Worm (Caenorhabditis elegans) whole organism, L3 larva: ENCODE data around the gene F46C3.2.

Experiments
- R02D3.7 ChIP-seq: fragments of 150-350 bp; optimal IDR thresholded peaks from 2 replicates; lab custom pipeline; 2014; ENCODE audit warnings: missing biosample characterization, missing genetic modification characterization
- ZK546.5 ChIP-seq: sonication (generic microtip); optimal IDR thresholded peaks from 2 replicates; lab custom pipeline; 2017; ENCODE audit warnings: missing biosample characterization, missing genetic modification characterization
- ceh-16 ChIP-seq: sonication (generic microtip); optimal IDR thresholded peaks from 2 replicates; lab custom pipeline; 2017; ENCODE audit warnings: missing biosample characterization, missing genetic modification characterization
- ceh-28 ChIP-seq: fragments of 150-350 bp; optimal IDR thresholded peaks from 2 replicates; lab custom pipeline; 2014; ENCODE audit warnings: missing biosample characterization, missing genetic modification reagents, missing genetic modification characterization
- daf-12 ChIP-seq: fragments of 150-350 bp; optimal IDR thresholded peaks from 2 replicates; lab custom pipeline; 2014; ENCODE audit warnings: missing biosample characterization, missing genetic modification reagents, missing genetic modification characterization
- egl-27 ChIP-seq: sonication (generic microtip); optimal IDR thresholded peaks from 4 replicates; lab custom pipeline; 2017; ENCODE audit warnings: missing biosample characterization, missing genetic modification reagents, missing genetic modification characterization
- egl-5 ChIP-seq: fragments of 150-350 bp; optimal IDR thresholded peaks from 2 replicates; lab custom pipeline; 2017; ENCODE audit warnings: missing biosample characterization, missing genetic modification reagents, missing genetic modification characterization, inconsistent platforms
- elt-1 ChIP-seq: fragments of 150-350 bp; optimal IDR thresholded peaks from 2 replicates; lab custom pipeline; 2014; ENCODE audit warnings: missing biosample characterization, missing genetic modification characterization
- elt-2 ChIP-seq: sonication (generic microtip); optimal IDR thresholded peaks from 2 replicates; lab custom pipeline; 2016; ENCODE audit warnings: missing genetic modification reagents, mild to moderate bottlenecking, missing genetic modification characterization, missing compliant biosample characterization
- elt-3 ChIP-seq, 3 experiments: fragments of 150-350 bp in 1 of 3; sonication (generic microtip) in 2 of 3; optimal IDR thresholded peaks; 2 replicates in 2 of 3; 4 replicates in 1 of 3; lab custom pipeline; 2014 to 2017; ENCODE audit warnings: missing biosample characterization in 3 of 3, missing genetic modification characterization in 3 of 3
- eor-1 ChIP-seq, 2 experiments: fragments of 150-350 bp; optimal IDR thresholded peaks; 2 replicates each; lab custom pipeline; 2014 to 2018; ENCODE audit warnings: missing biosample characterization in 2 of 2, missing genetic modification characterization in 2 of 2
- fos-1 ChIP-seq: fragments of 150-350 bp; optimal IDR thresholded peaks from 2 replicates; lab custom pipeline; 2014; ENCODE audit warnings: missing biosample characterization, missing genetic modification characterization
- hmg-11 ChIP-seq: sonication (generic microtip); optimal IDR thresholded peaks from 2 replicates; lab custom pipeline; 2016; ENCODE audit warnings: missing genetic modification characterization, missing compliant biosample characterization
- jun-1 ChIP-seq: fragments of 150-350 bp; optimal IDR thresholded peaks from 2 replicates; lab custom pipeline; 2014; ENCODE audit warnings: missing biosample characterization, missing genetic modification reagents, missing genetic modification characterization
- lin-15B ChIP-seq: fragments of 150-350 bp; optimal IDR thresholded peaks from 2 replicates; lab custom pipeline; 2014; ENCODE audit warnings: missing biosample characterization, missing genetic modification characterization
- lin-39 ChIP-seq: fragments of 150-350 bp; optimal IDR thresholded peaks from 2 replicates; lab custom pipeline; 2018; ENCODE audit warnings: missing biosample characterization, missing genetic modification reagents, missing genetic modification characterization
- lsy-12 ChIP-seq: sonication (generic microtip); optimal IDR thresholded peaks from 2 replicates; lab custom pipeline; 2016; ENCODE audit warnings: mild to moderate bottlenecking, missing genetic modification characterization, missing compliant biosample characterization
- mdl-1 ChIP-seq: fragments of 150-350 bp; optimal IDR thresholded peaks from 2 replicates; lab custom pipeline; 2014; ENCODE audit warnings: missing biosample characterization, missing genetic modification characterization
- nfya-1 ChIP-seq: sonication (generic microtip); optimal IDR thresholded peaks from 2 replicates; lab custom pipeline; 2017; ENCODE audit warnings: missing genetic modification characterization, mild to moderate bottlenecking, missing compliant biosample characterization, antibody characterized with exemption, moderate library complexity; ENCODE audit not compliant: insufficient read depth
- nhr-11 ChIP-seq: fragments of 150-350 bp; optimal IDR thresholded peaks from 2 replicates; lab custom pipeline; 2014; ENCODE audit warnings: missing biosample characterization, missing genetic modification characterization
- nhr-12 ChIP-seq: fragments of 150-350 bp; optimal IDR thresholded peaks from 2 replicates; lab custom pipeline; 2014; ENCODE audit warnings: missing biosample characterization, missing genetic modification characterization
- nhr-23 ChIP-seq: fragments of 150-350 bp; optimal IDR thresholded peaks from 2 replicates; lab custom pipeline; 2014; ENCODE audit warnings: missing biosample characterization, missing genetic modification reagents, missing genetic modification characterization
- nhr-237 ChIP-seq: fragments of 150-350 bp; optimal IDR thresholded peaks from 2 replicates; lab custom pipeline; 2014; ENCODE audit warnings: missing biosample characterization, missing genetic modification characterization
- nhr-25 ChIP-seq: sonication (generic microtip); optimal IDR thresholded peaks from 2 replicates; lab custom pipeline; 2017; ENCODE audit warnings: missing biosample characterization, missing genetic modification characterization
- nhr-43 ChIP-seq: sonication (generic microtip); optimal IDR thresholded peaks from 2 replicates; lab custom pipeline; 2016; ENCODE audit warnings: mild to moderate bottlenecking, missing genetic modification characterization, missing compliant biosample characterization; ENCODE audit not compliant: poor library complexity, severe bottlenecking
- nhr-67 ChIP-seq: fragments of 150-350 bp; optimal IDR thresholded peaks from 2 replicates; lab custom pipeline; 2014; ENCODE audit warnings: missing biosample characterization, missing genetic modification characterization
- nhr-76 ChIP-seq: fragments of 150-350 bp; sonication (generic microtip); optimal IDR thresholded peaks from 5 replicates; lab custom pipeline; 2014; ENCODE audit warnings: missing biosample characterization, missing genetic modification characterization
- nhr-77 ChIP-seq: fragments of 150-350 bp; optimal IDR thresholded peaks from 2 replicates; lab custom pipeline; 2014; ENCODE audit warnings: missing biosample characterization, missing genetic modification characterization
- pha-4 ChIP-seq: fragments of 150-350 bp; optimal IDR thresholded peaks from 2 replicates; lab custom pipeline; 2014; ENCODE audit warnings: missing biosample characterization, missing genetic modification reagents, missing genetic modification characterization
- pqm-1 ChIP-seq: fragments of 150-350 bp; optimal IDR thresholded peaks from 2 replicates; lab custom pipeline; 2017; ENCODE audit warnings: missing biosample characterization, missing genetic modification characterization, inconsistent platforms
- sea-2 ChIP-seq: fragments of 150-350 bp; sonication (generic microtip); optimal IDR thresholded peaks from 4 replicates; lab custom pipeline; 2014; ENCODE audit warnings: missing biosample characterization, missing genetic modification reagents, missing genetic modification characterization
- skn-1 ChIP-seq: fragments of 150-350 bp; optimal IDR thresholded peaks from 2 replicates; lab custom pipeline; 2014; ENCODE audit warnings: missing biosample characterization, missing genetic modification characterization
- unc-39 ChIP-seq: sonication (generic microtip); optimal IDR thresholded peaks from 4 replicates; lab custom pipeline; 2017; ENCODE audit warnings: missing biosample characterization, missing genetic modification characterization
- unc-62 ChIP-seq: fragments of 150-350 bp; sonication (generic microtip); optimal IDR thresholded peaks from 4 replicates; lab custom pipeline; 2014; ENCODE audit warnings: missing biosample characterization, missing genetic modification reagents, missing genetic modification characterization
- ztf-4 ChIP-seq: fragments of 150-350 bp; optimal IDR thresholded peaks from 2 replicates; lab custom pipeline; 2014; ENCODE audit warnings: missing biosample characterization, missing genetic modification characterization

F46C3.2 gene

ce11 chrX:11419988-11420387 is 1.4 kb upstream of the F46C3.2 start, which contains the start of gene F46C3.6:
Gene F46C3.6 (minus strand): TSS chrX:11420074.
- peak; percentile 72 for TF ChIP-seq nhr-25 (tag; lab: Kevin White, UChicago)
- TF ChIP-seq daf-12 (tag; lab: Kevin White, UChicago): no peak
- peak; percentile 4 for TF ChIP-seq nhr-23 (tag; lab: Kevin White, UChicago)

- peak; percentile 83 for TF ChIP-seq jun-1
- no peak for TF ChIP-seq lin-15B
- TF ChIP-seq ceh-28: no peak
- peak; percentile 11 for TF ChIP-seq pqm-1 (tag; lab: Kevin White, UChicago)
- TF ChIP-seq ZK546.5 (tag; lab: Kevin White, UChicago): no peak
- no peak for TF ChIP-seq lin-39
- TF ChIP-seq egl-27 (tag; lab: Kevin White, UChicago): no peak
- TF ChIP-seq unc-39: no peak
- TF ChIP-seq unc-62 (GFP tag; lab: Kevin White, UChicago): no peak
- no peak for TF ChIP-seq nhr-76
- no peak for TF ChIP-seq nhr-237
- TF ChIP-seq elt-2 (tag; lab: Kevin White, UChicago): peak; percentile 72
- TF ChIP-seq nfya-1 (tag; lab: Kevin White, UChicago): peak; percentile 14
- TF ChIP-seq R02D3.7 (tag; lab: Kevin White, UChicago): no peak
- TF ChIP-seq pha-4 (tag; lab: Kevin White, UChicago): peak; percentile 75
- TF ChIP-seq ceh-16 (tag; lab: Kevin White, UChicago): no peak
- TF ChIP-seq nhr-43 (tag; lab: Kevin White, UChicago): peak; percentile 2
- TF ChIP-seq nhr-23 (tag; lab: Kevin White, UChicago): peak; percentile 63
- peak; percentile 66 for TF ChIP-seq nhr-25 (tag; lab: Kevin White, UChicago)
- TF ChIP-seq hmg-11 (tag; lab: Kevin White, UChicago): peak; percentile 25
- peak; percentile 20 for TF ChIP-seq mdl-1
- TF ChIP-seq nhr-11 (tag; lab: Kevin White, UChicago): no peak
- TF ChIP-seq elt-1: no peak
- TF ChIP-seq egl-5 (tag; lab: Kevin White, UChicago): peak; percentile 52
- TF ChIP-seq fos-1 (tag; lab: Kevin White, UChicago): no peak
- peak; percentile 2 for TF ChIP-seq skn-1 (tag; lab: Kevin White, UChicago)
- TF ChIP-seq sea-2 (GFP tag; lab: Kevin White, UChicago): no peak
- no peak for TF ChIP-seq eor-1 (tag; optimal IDR thresholded peaks at IDR 0.05; lab: Kevin White, UChicago)
- no peak for TF ChIP-seq nhr-67
These were observed 3.6 kb downstream of the F46C3.2 start, which contains the start of gene pek-1 for ce11 chrX:11414837-11415550. Gene pek-1 (minus strand): TSS chrX:11414887.

ce11 chrX:11411675-11412074 is 6.9 kb downstream of the F46C3.2 start:
- no peak for TF ChIP-seq nhr-77 (tag; lab: Kevin White, UChicago)
- TF ChIP-seq nhr-12 (tag; lab: Kevin White, UChicago): no peak
- no peak for TF ChIP-seq nhr-43 (tag; lab: Kevin White, UChicago)
- TF ChIP-seq daf-12 (tag; lab: Kevin White, UChicago): no peak
- TF ChIP-seq lin-39: no peak
- no peak for TF ChIP-seq nhr-237
- no peak for TF ChIP-seq ztf-4 (tag; lab: Kevin White, UChicago)
- no peak for TF ChIP-seq elt-2 (tag; lab: Kevin White, UChicago)
- TF ChIP-seq R02D3.7 (tag; lab: Kevin White, UChicago): no peak
- TF ChIP-seq unc-39: no peak
- TF ChIP-seq elt-3 (tag; optimal IDR thresholded peaks at IDR 0.05; lab: Kevin White, UChicago): no peak
- no peak for TF ChIP-seq pha-4 (tag; lab: Kevin White, UChicago)
- TF ChIP-seq, all 47 proteins: peak for 0

ce11 chrX:11409457-11409856 is 9.1 kb downstream of the F46C3.2 start:
- TF ChIP-seq nhr-77 (tag; lab: Kevin White, UChicago): no peak
- no peak for TF ChIP-seq hmg-11 (tag; lab: Kevin White, UChicago)
- TF ChIP-seq nfya-1 (tag; lab: Kevin White, UChicago): peak; percentile 8
- peak; percentile 71 for TF ChIP-seq fos-1 (tag; lab: Kevin White, UChicago)
- no peak for TF ChIP-seq nhr-25 (tag; lab: Kevin White, UChicago)
- TF ChIP-seq jun-1: peak; percentile 87
- peak; percentile 78 for TF ChIP-seq elt-2 (tag; lab: Kevin White, UChicago)
- no peak for TF ChIP-seq lsy-12 (tag; lab: Kevin White, UChicago)
- TF ChIP-seq pqm-1 (tag; lab: Kevin White, UChicago): peak; percentile 91
- no peak for TF ChIP-seq egl-27 (tag; lab: Kevin White, UChicago)
- peak; percentile 86 for TF ChIP-seq egl-5 (tag; lab: Kevin White, UChicago)
- TF ChIP-seq pha-4 (tag; lab: Kevin White, UChicago): peak; percentile 78
